Fruit fly (Drosophila melanogaster) whole organism, prepupa: ENCODE measurements around the gene RabGGTa.

Experiments used
- CG10669 ChIP-seq: fragments of 200-800 bp; sonication (Bioruptor generic); optimal IDR thresholded peaks from 3 replicates; lab custom pipeline; 2018; ENCODE audit warnings: missing biosample characterization, mild to moderate bottlenecking, missing genetic modification characterization, moderate library complexity
- CG11762 ChIP-seq: fragments of 200-800 bp; sonication (Bioruptor generic); optimal IDR thresholded peaks from 3 replicates; lab custom pipeline; 2016; ENCODE audit warnings: missing biosample characterization, missing genetic modification characterization; ENCODE audit not compliant: insufficient read depth
- CG15336 ChIP-seq: fragments of 200-800 bp; sonication (Bioruptor generic); IDR thresholded peaks from 2 replicates; pipeline ENCODE4 v1.3.6; 2022; ENCODE audit warnings: missing biosample characterization, missing genetic modification characterization
- CG1621 ChIP-seq: fragments of 200-800 bp; sonication (Bioruptor generic); optimal IDR thresholded peaks from 3 replicates; lab custom pipeline; 2018; ENCODE audit warnings: missing biosample characterization, mild to moderate bottlenecking, missing genetic modification characterization
- CG16779 ChIP-seq: fragments of 200-800 bp; sonication (Bioruptor generic); optimal IDR thresholded peaks from 3 replicates; lab custom pipeline; 2017; ENCODE audit warnings: missing biosample characterization, mild to moderate bottlenecking, missing genetic modification characterization
- CG3032 ChIP-seq: fragments of 200-800 bp; optimal IDR thresholded peaks from 2 replicates; lab custom pipeline; 2019; ENCODE audit warnings: missing biosample characterization, mild to moderate bottlenecking, missing genetic modification characterization, moderate library complexity
- CG32006 ChIP-seq: fragments of 200-800 bp; sonication (Bioruptor generic); optimal IDR thresholded peaks from 3 replicates; lab custom pipeline; 2017; ENCODE audit warnings: missing biosample characterization, mild to moderate bottlenecking, missing genetic modification characterization
- CG4318 ChIP-seq: fragments of 200-800 bp; sonication (Bioruptor generic); optimal IDR thresholded peaks from 3 replicates; lab custom pipeline; 2017; ENCODE audit warnings: missing biosample characterization, mild to moderate bottlenecking, missing genetic modification characterization
- CG6163 ChIP-seq: fragments of 200-800 bp; sonication (Bioruptor generic); IDR thresholded peaks from 3 replicates; pipeline ENCODE4 v1.3.6; 2022; ENCODE audit warnings: missing biosample characterization, missing genetic modification characterization
- CG6276 ChIP-seq: fragments of 200-800 bp; sonication (Bioruptor generic); optimal IDR thresholded peaks from 2 replicates; lab custom pipeline; 2017; ENCODE audit warnings: missing biosample characterization, mild to moderate bottlenecking, missing genetic modification characterization
- CG6792 ChIP-seq: fragments of 200-800 bp; sonication (Bioruptor generic); optimal IDR thresholded peaks from 3 replicates; lab custom pipeline; 2016; ENCODE audit warnings: missing biosample characterization, missing genetic modification characterization
- CG6808 ChIP-seq: fragments of 200-800 bp; sonication (Bioruptor generic); optimal IDR thresholded peaks from 3 replicates; lab custom pipeline; 2017; ENCODE audit warnings: missing biosample characterization, missing genetic modification characterization, mild to moderate bottlenecking, moderate library complexity, missing genetic modification reagents
- CG6854 ChIP-seq: fragments of 200-800 bp; sonication (Bioruptor generic); optimal IDR thresholded peaks from 2 replicates; lab custom pipeline; 2017; ENCODE audit warnings: missing biosample characterization, mild to moderate bottlenecking, missing genetic modification characterization
- CG7368 ChIP-seq: fragments of 200-800 bp; sonication (Bioruptor generic); optimal IDR thresholded peaks from 3 replicates; lab custom pipeline; 2016; ENCODE audit warnings: missing biosample characterization, missing genetic modification characterization
- CG8119 ChIP-seq: fragments of 200-800 bp; sonication (Bioruptor generic); IDR thresholded peaks from 3 replicates; pipeline ENCODE4 v1.3.6; 2022; ENCODE audit warnings: missing biosample characterization, missing genetic modification characterization
- CG8319 ChIP-seq: fragments of 200-800 bp; sonication (Bioruptor generic); optimal IDR thresholded peaks from 3 replicates; lab custom pipeline; 2016; ENCODE audit warnings: missing biosample characterization, missing genetic modification characterization
- CG8632 ChIP-seq: fragments of 200-800 bp; sonication (Bioruptor generic); optimal IDR thresholded peaks from 3 replicates; lab custom pipeline; 2016; ENCODE audit warnings: missing biosample characterization, missing genetic modification characterization
- CG9139 ChIP-seq: fragments of 200-800 bp; sonication (Bioruptor generic); optimal IDR thresholded peaks from 3 replicates; lab custom pipeline; 2017; ENCODE audit warnings: missing biosample characterization, mild to moderate bottlenecking, missing genetic modification characterization
- Eip75B ChIP-seq: fragments of 200-800 bp; sonication (Bioruptor generic); optimal IDR thresholded peaks from 3 replicates; lab custom pipeline; 2016; ENCODE audit warnings: missing biosample characterization, missing genetic modification characterization
- Eip78C ChIP-seq: fragments of 200-800 bp; sonication (Bioruptor generic); peaks from one replicate; lab custom pipeline; 2016; ENCODE audit warnings: missing biosample characterization, missing genetic modification characterization
- Ets21C ChIP-seq: fragments of 200-800 bp; sonication (Bioruptor generic); optimal IDR thresholded peaks from 3 replicates; lab custom pipeline; 2016; ENCODE audit warnings: missing biosample characterization, missing genetic modification characterization
- Ets96B ChIP-seq: fragments of 200-800 bp; optimal IDR thresholded peaks from 2 replicates; lab custom pipeline; 2019; ENCODE audit warnings: missing biosample characterization, mild to moderate bottlenecking, missing genetic modification characterization, moderate library complexity
- Hr38 ChIP-seq: sonication (Bioruptor generic); optimal IDR thresholded peaks from 2 replicates; lab custom pipeline; 2016; ENCODE audit warnings: missing biosample characterization, missing genetic modification characterization
- Hr39 ChIP-seq: fragments of 200-800 bp; sonication (Bioruptor generic); optimal IDR thresholded peaks from 2 replicates; lab custom pipeline; 2016; ENCODE audit warnings: missing biosample characterization, missing genetic modification characterization
- Lpt ChIP-seq: fragments of 200-800 bp; sonication (Bioruptor generic); optimal IDR thresholded peaks from 3 replicates; lab custom pipeline; 2016; ENCODE audit warnings: missing biosample characterization, missing genetic modification characterization
- Met ChIP-seq: fragments of 200-800 bp; sonication (Bioruptor generic); optimal IDR thresholded peaks from 3 replicates; lab custom pipeline; 2016; ENCODE audit warnings: missing biosample characterization, missing genetic modification characterization
- OdsH ChIP-seq: fragments of 200-800 bp; sonication (Bioruptor generic); optimal IDR thresholded peaks from 3 replicates; lab custom pipeline; 2016; ENCODE audit warnings: missing biosample characterization, missing genetic modification characterization
- Smox ChIP-seq: fragments of 200-800 bp; sonication (Bioruptor generic); optimal IDR thresholded peaks from 3 replicates; lab custom pipeline; 2016; ENCODE audit warnings: missing biosample characterization, missing genetic modification characterization
- Sox14 ChIP-seq: fragments of 200-800 bp; sonication (Bioruptor generic); optimal IDR thresholded peaks from 3 replicates; lab custom pipeline; 2016; ENCODE audit warnings: missing biosample characterization, missing genetic modification characterization
- acj6 ChIP-seq: fragments of 200-800 bp; sonication (Bioruptor generic); optimal IDR thresholded peaks from 3 replicates; lab custom pipeline; 2016; ENCODE audit warnings: missing biosample characterization, missing genetic modification characterization
- cyc ChIP-seq: fragments of 200-800 bp; sonication (Bioruptor generic); optimal IDR thresholded peaks from 3 replicates; lab custom pipeline; 2016; ENCODE audit warnings: missing biosample characterization, missing genetic modification characterization
- dsx ChIP-seq: fragments of 200-800 bp; optimal IDR thresholded peaks from 3 replicates; lab custom pipeline; 2019; ENCODE audit warnings: missing biosample characterization, mild to moderate bottlenecking, missing genetic modification characterization, moderate library complexity; ENCODE audit not compliant: poor library complexity, severe bottlenecking
- eg ChIP-seq: fragments of 200-800 bp; sonication (Bioruptor generic); IDR thresholded peaks from 3 replicates; pipeline ENCODE4 v1.3.6; 2022; ENCODE audit warnings: missing biosample characterization, missing genetic modification characterization
- esn ChIP-seq: fragments of 200-800 bp; sonication (Bioruptor generic); optimal IDR thresholded peaks from 2 replicates; lab custom pipeline; 2016; ENCODE audit warnings: missing biosample characterization, mild to moderate bottlenecking, missing genetic modification characterization, moderate library complexity
- fd59A ChIP-seq: fragments of 200-800 bp; sonication (Bioruptor generic); optimal IDR thresholded peaks from 2 replicates; lab custom pipeline; 2017; ENCODE audit warnings: missing biosample characterization, mild to moderate bottlenecking, missing genetic modification characterization, missing genetic modification reagents
- fkh ChIP-seq: fragments of 200-800 bp; sonication (Bioruptor generic); optimal IDR thresholded peaks from 3 replicates; lab custom pipeline; 2017; ENCODE audit warnings: missing biosample characterization, mild to moderate bottlenecking, missing genetic modification characterization, moderate library complexity
- lz ChIP-seq: fragments of 200-800 bp; sonication (Bioruptor generic); optimal IDR thresholded peaks from 3 replicates; lab custom pipeline; 2016; ENCODE audit warnings: missing biosample characterization, missing genetic modification characterization
- net ChIP-seq: fragments of 200-800 bp; sonication (Bioruptor generic); optimal IDR thresholded peaks from 3 replicates; lab custom pipeline; 2016; ENCODE audit warnings: missing biosample characterization, missing genetic modification characterization
- pdm3 ChIP-seq: fragments of 200-800 bp; sonication (Bioruptor generic); optimal IDR thresholded peaks from 3 replicates; lab custom pipeline; 2016; ENCODE audit warnings: missing biosample characterization, missing genetic modification characterization
- salr ChIP-seq, 2 experiments: fragments of 200-800 bp; sonication (Bioruptor generic); optimal IDR thresholded peaks; 3 replicates each; lab custom pipeline; 2016 to 2018; ENCODE audit warnings: missing biosample characterization in 2 of 2, missing genetic modification characterization in 2 of 2, mild to moderate bottlenecking in 1 of 2
- ss ChIP-seq, 2 experiments: fragments of 200-800 bp; sonication (Bioruptor generic); optimal IDR thresholded peaks; 2 replicates in 1 of 2; 3 replicates in 1 of 2; lab custom pipeline; 2017 to 2018; ENCODE audit warnings: mild to moderate bottlenecking in 2 of 2, missing biosample characterization in 2 of 2, missing genetic modification characterization in 2 of 2, moderate library complexity in 1 of 2
- topi ChIP-seq: fragments of 200-800 bp; sonication (Bioruptor generic); optimal IDR thresholded peaks from 3 replicates; lab custom pipeline; 2016; ENCODE audit warnings: missing biosample characterization, missing genetic modification characterization
- vri ChIP-seq: fragments of 200-800 bp; sonication (Bioruptor generic); optimal IDR thresholded peaks from 3 replicates; lab custom pipeline; 2016; ENCODE audit warnings: missing biosample characterization, mild to moderate bottlenecking, missing genetic modification characterization

RabGGTa gene

dm6 chr3R:5118185-5118584 is 9.7 kb upstream of the RabGGTa start (continued):
- TF ChIP-seq CG7368 (peak; percentile 6), Lpt (no peak), CG32006 (GFP tag; lab: Kevin White, UChicago) (peak; percentile 25), CG10669 (GFP tag; lab: Kevin White, UChicago) (peak; percentile 55), CG9139 (GFP tag; lab: Kevin White, UChicago) (no peak), Smox (GFP tag; lab: Kevin White, UChicago) (peak; percentile 49), acj6 (GFP tag; lab: Kevin White, UChicago) (peak; percentile 46), CG16779 (tag; lab: Kevin White, UChicago) (no peak), Met (GFP tag; lab: Kevin White, UChicago) (peak; percentile 62), fkh (GFP tag; lab: Kevin White, UChicago) (no peak), CG6792 (GFP tag; lab: Kevin White, UChicago) (peak; percentile 54), CG6808 (peak; percentile 24), CG8119 (GFP tag; lab: Robert Waterston, UW) (no peak), eg (no peak), net (GFP tag; lab: Kevin White, UChicago) (peak; percentile 19), CG6276 (GFP tag; lab: Kevin White, UChicago) (no peak), CG4318 (no peak), ss (GFP tag; optimal IDR thresholded peaks at IDR 0.05; lab: Kevin White, UChicago) (peak in 1 of 2 experiments; percentile 29), dsx (peak; percentile 36), CG1621 (tag; lab: Kevin White, UChicago) (no peak), topi (GFP tag; lab: Kevin White, UChicago) (peak; percentile 54), CG6854 (GFP tag; lab: Kevin White, UChicago) (no peak), Ets21C (GFP tag; lab: Kevin White, UChicago) (no peak), salr (GFP tag; optimal IDR thresholded peaks at IDR 0.05; lab: Kevin White, UChicago) (peak; percentile 26 to 42), esn (GFP tag; lab: Kevin White, UChicago) (peak; percentile 50), CG15336 (0 out of 2 replicates have a peak, but pooled peaks have one; percentile 11), CG3032 (tag; lab: Kevin White, UChicago) (peak; percentile 8), vri (GFP tag; lab: Kevin White, UChicago) (no peak), Eip75B (GFP tag; lab: Kevin White, UChicago) (peak; percentile 28), Hr38 (GFP tag; lab: Kevin White, UChicago) (no peak), cyc (peak; percentile 27), OdsH (GFP tag; lab: Kevin White, UChicago) (peak; percentile 41), lz (GFP tag; lab: Kevin White, UChicago) (peak; percentile 28), Sox14 (GFP tag; lab: Kevin White, UChicago) (peak; percentile 48), Hr39 (GFP tag; lab: Kevin White, UChicago) (peak; percentile 60), CG8319 (no peak), CG6163 (GFP tag; lab: Robert Waterston, UW) (no peak), fd59A (GFP tag; lab: Kevin White, UChicago) (peak; percentile 17), Ets96B (peak; percentile 58), Eip78C (GFP tag; lab: Kevin White, UChicago) (peak; percentile 83), CG8632 (GFP tag; lab: Kevin White, UChicago) (no peak), CG11762 (GFP tag; lab: Kevin White, UChicago) (no peak), pdm3 (GFP tag; lab: Kevin White, UChicago) (peak; percentile 55)
